Worm (Caenorhabditis elegans) whole organism, early embryonic: Measurements from ENCODE around the gene F58E1.13.

ENCODE experiments used
- B0310.2 ChIP-seq: sonication (generic microtip); optimal IDR thresholded peaks from 2 replicates; lab custom pipeline; 2016; ENCODE audit warnings: mild to moderate bottlenecking, missing genetic modification characterization, missing compliant biosample characterization
- F13C5.2 ChIP-seq: sonication (generic microtip); optimal IDR thresholded peaks from 2 replicates; lab custom pipeline; 2017; ENCODE audit warnings: mild to moderate bottlenecking, missing genetic modification characterization, inconsistent platforms, missing compliant biosample characterization
- aly-1 ChIP-seq: sonication (generic microtip); optimal IDR thresholded peaks from 2 replicates; lab custom pipeline; 2016; ENCODE audit warnings: missing genetic modification characterization, missing compliant biosample characterization
- ama-1 ChIP-seq: fragments of 150-350 bp; optimal IDR thresholded peaks from 2 replicates; lab custom pipeline; 2014
- ceh-13 ChIP-seq: fragments of 200-800 bp; sonication (Bioruptor generic); optimal IDR thresholded peaks from 2 replicates; lab custom pipeline; 2018; ENCODE audit warnings: mild to moderate bottlenecking, missing genetic modification characterization, missing compliant biosample characterization
- ceh-36 ChIP-seq: sonication (generic microtip); optimal IDR thresholded peaks from 2 replicates; lab custom pipeline; 2016; ENCODE audit warnings: missing genetic modification characterization, inconsistent platforms, missing compliant biosample characterization
- flt-1 ChIP-seq: fragments of 200-800 bp; sonication (Bioruptor generic); IDR thresholded peaks from 2 replicates; pipeline ENCODE4 v1.3.6; 2022; ENCODE audit warnings: missing genetic modification characterization, missing compliant biosample characterization
- hmbx-1 ChIP-seq: sonication (generic microtip); optimal IDR thresholded peaks from 2 replicates; lab custom pipeline; 2016; ENCODE audit warnings: mild to moderate bottlenecking, missing genetic modification characterization, missing compliant biosample characterization
- hmg-4 ChIP-seq: fragments of 200-800 bp; sonication (Bioruptor generic); optimal IDR thresholded peaks from 2 replicates; lab custom pipeline; 2018; ENCODE audit warnings: mild to moderate bottlenecking, missing genetic modification characterization, missing compliant biosample characterization
- hnd-1 ChIP-seq: sonication (generic microtip); optimal IDR thresholded peaks from 2 replicates; lab custom pipeline; 2016; ENCODE audit warnings: missing genetic modification characterization, missing compliant biosample characterization
- pes-1 ChIP-seq: fragments of 200-800 bp; sonication (Bioruptor generic); IDR thresholded peaks from 2 replicates; pipeline ENCODE4 v1.3.6; 2022; ENCODE audit warnings: missing genetic modification reagents, missing genetic modification characterization, missing compliant biosample characterization
- scrt-1 ChIP-seq: fragments of 200-800 bp; sonication (Bioruptor generic); IDR thresholded peaks from 2 replicates; pipeline ENCODE4 v1.3.6; 2022; ENCODE audit warnings: missing genetic modification characterization, missing compliant biosample characterization
- sea-1 ChIP-seq: fragments of 200-800 bp; sonication (Bioruptor generic); conservative IDR thresholded peaks from 2 replicates; pipeline ENCODE4 v1.3.6; 2022; ENCODE audit warnings: missing genetic modification characterization, missing compliant biosample characterization
- tbx-11 ChIP-seq: fragments of 200-800 bp; sonication (Bioruptor generic); IDR thresholded peaks from 2 replicates; pipeline ENCODE4 v1.3.6; 2022; ENCODE audit warnings: missing genetic modification characterization, missing compliant biosample characterization
- tbx-37 ChIP-seq: fragments of 200-800 bp; sonication (Bioruptor generic); conservative IDR thresholded peaks from 2 replicates; pipeline ENCODE4 v1.3.6; 2022; ENCODE audit warnings: missing genetic modification reagents, missing genetic modification characterization, missing compliant biosample characterization
- tra-4 ChIP-seq: sonication (generic microtip); optimal IDR thresholded peaks from 2 replicates; lab custom pipeline; 2017; ENCODE audit warnings: missing genetic modification characterization, missing compliant biosample characterization

F58E1.13 gene

DNA sequence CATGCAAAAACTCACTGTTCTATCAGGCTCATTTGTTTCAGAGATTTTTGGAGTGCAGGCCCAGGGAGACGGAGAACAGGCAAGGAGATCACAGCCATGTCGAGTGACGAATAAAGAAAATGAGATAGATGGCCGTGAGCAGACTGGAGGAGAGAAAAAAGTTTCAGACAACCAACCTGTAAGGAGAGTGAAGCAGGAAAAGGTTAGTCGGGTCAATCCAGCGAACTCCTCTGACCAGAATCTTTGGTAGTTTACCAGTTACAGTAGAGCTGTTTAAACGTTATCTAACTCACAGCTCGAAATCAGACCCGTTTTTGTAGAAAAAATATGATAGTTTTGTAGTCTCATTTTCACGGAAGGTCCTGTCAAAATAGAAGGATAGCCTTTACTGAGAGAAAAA, 46.9 kb downstream of the F58E1.13 start, which contains the start of gene fbxb-21:
Gene fbxb-21 (minus strand): TSS at position 101 of the 400 bp plus-strand sequence.
- no peak for TF ChIP-seq pes-1 (GFP tag; lab: Robert Waterston, UW)

DNA sequence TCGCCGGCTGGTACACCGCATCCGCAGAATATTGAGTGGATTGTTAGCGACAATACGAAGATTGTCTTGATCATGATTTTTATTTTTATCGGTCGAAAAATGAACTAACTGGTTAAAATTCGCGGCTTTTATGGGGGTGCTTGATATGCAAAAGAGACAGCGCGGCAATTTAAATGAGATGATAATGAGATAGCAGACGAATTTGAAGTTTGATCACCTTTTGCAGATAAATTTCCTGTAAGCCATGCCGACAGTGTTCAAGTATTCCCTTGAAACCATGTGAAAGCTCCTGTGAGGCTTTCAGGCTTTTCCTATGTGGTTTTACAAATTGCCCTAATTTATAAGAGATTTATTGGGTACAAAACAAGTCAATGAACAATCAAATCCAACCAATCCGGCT, 49.5 kb downstream of the F58E1.13 start, which contains the start of gene ZC204.17:
Gene ZC204.17 (minus strand): TSS at position 101 of the 400 bp plus-strand sequence.
- TF ChIP-seq tra-4 (tag; lab: Kevin White, UChicago) = no peak
- TF ChIP-seq B0310.2 (tag; lab: Kevin White, UChicago) = no peak
- TF ChIP-seq ama-1 (lab: Kevin White, UChicago) = no peak
- no peak for TF ChIP-seq pes-1 (GFP tag; lab: Robert Waterston, UW)
- no peak for TF ChIP-seq sea-1
- TF ChIP-seq tbx-37 (GFP tag; lab: Robert Waterston, UW) = no peak
- no peak for TF ChIP-seq hmg-4 (GFP tag; lab: Kevin White, UChicago)
- no peak for TF ChIP-seq flt-1 (GFP tag; lab: Robert Waterston, UW)
- no peak for TF ChIP-seq aly-1 (tag; lab: Kevin White, UChicago)
- no peak for TF ChIP-seq hmbx-1
- TF ChIP-seq ceh-13 = no peak
- TF ChIP-seq scrt-1 (GFP tag; lab: Robert Waterston, UW) = no peak
- TF ChIP-seq ceh-36 (tag; lab: Kevin White, UChicago) = no peak
- no peak for TF ChIP-seq hnd-1 (tag; lab: Kevin White, UChicago)
- TF ChIP-seq F13C5.2 (tag; lab: Kevin White, UChicago) = no peak

DNA sequence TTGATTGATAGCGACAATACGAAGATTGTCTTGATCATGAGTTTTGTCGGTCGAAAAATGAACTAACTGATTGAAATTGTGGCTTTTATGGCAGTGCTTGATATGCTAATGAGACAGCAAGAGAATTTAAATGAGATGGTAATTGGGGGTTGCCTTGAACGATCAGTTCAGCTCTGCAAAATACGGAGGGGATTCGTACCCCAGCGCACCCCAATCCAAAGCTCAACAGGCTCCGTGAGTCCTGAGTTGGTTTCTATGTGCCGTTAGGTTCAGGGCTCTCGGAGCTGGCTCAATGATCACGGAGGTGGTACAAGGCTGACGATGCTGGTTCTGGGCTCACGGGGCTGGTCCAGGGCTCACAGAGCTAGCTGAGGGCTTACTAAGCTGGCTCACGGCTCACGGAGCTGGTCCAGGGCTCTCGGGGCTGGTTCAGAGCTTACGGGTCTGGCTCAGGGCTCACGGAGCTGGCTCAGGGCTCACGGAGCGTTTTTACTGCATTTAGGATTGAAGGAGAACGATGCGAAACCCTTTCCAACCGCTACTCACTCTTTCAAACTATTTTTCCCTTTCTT, 50.8 kb downstream of the F58E1.13 start, which contains the start of gene ZC204.6:
Gene ZC204.6 (minus strand): TSS at position 51 of the 572 bp plus-strand sequence.
- TF ChIP-seq flt-1 (GFP tag; lab: Robert Waterston, UW) (no peak), scrt-1 (GFP tag; lab: Robert Waterston, UW) (no peak), tbx-37 (GFP tag; lab: Robert Waterston, UW) (no peak), pes-1 (GFP tag; lab: Robert Waterston, UW) (no peak), ama-1 (lab: Kevin White, UChicago) (no peak), tbx-11 (GFP tag; lab: Robert Waterston, UW) (no peak), hmg-4 (GFP tag; lab: Kevin White, UChicago) (no peak), tra-4 (tag; lab: Kevin White, UChicago) (no peak), sea-1 (no peak), B0310.2 (tag; lab: Kevin White, UChicago) (no peak), ceh-36 (tag; lab: Kevin White, UChicago) (no peak), aly-1 (tag; lab: Kevin White, UChicago) (no peak)
